Worm (Caenorhabditis elegans): ENCODE data around the gene R02D5.4.

The R02D5.4 gene

DNA sequence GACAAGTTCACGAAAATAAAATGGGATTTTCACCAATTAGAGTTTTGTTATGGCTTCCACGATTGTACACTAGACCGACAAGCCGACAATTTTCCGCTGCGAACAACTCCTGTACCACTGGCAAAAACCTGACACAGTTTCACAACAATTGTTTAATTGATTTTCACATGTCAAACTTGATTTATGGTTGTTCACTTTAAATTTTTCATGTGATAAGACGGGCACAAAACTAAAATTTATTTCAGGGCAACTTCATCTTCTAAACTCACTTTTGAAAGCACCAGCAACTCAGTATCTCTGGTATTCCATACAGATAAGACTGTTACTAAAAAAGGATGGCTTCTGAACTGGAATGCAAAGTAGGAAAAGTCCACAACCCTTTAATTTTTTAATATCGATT lies 3.1 kb downstream of the R02D5.4 start, which contains the start of gene R02D5.7:
Gene R02D5.7 (minus strand): TSS at position 101 of the 400 bp plus-strand sequence.
- TF ChIP-seq set-16 (GFP tag; IDR thresholded peaks at IDR 0.05) (no peak), mdl-1 (tag; optimal IDR thresholded peaks at IDR 0.05) (no peak), lir-3 (tag; optimal IDR thresholded peaks at IDR 0.05) (no peak), daf-19 (GFP tag; conservative IDR thresholded peaks at IDR 0.05) (no peak), pqm-1 (tag; optimal IDR thresholded peaks at IDR 0.05) (peak; percentile 11)

DNA sequence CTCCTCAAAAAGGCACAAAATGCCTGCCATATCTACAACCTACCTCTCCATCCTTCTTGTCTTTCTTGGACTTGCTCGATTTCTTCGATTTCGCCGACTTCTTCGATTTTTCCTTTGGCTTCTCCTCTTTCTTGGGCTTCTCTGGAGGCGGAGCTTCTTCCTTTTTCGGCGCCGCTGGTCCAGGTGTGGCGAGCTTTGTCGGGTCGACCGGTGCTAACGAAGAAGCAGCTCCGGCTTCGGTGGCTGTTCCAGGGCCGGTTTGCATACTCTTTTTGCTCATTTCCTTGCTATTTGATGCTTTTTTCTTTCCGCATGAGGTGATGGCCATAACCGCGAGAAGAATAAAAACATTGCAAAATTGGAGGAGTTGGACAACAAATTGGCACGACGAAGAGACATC lies 3.9 kb downstream of the R02D5.4 start:
- peak; percentile 83 for TF ChIP-seq set-16 (GFP tag; IDR thresholded peaks at IDR 0.05)
- no peak for TF ChIP-seq lin-15B (tag; optimal IDR thresholded peaks at IDR 0.05)

DNA sequence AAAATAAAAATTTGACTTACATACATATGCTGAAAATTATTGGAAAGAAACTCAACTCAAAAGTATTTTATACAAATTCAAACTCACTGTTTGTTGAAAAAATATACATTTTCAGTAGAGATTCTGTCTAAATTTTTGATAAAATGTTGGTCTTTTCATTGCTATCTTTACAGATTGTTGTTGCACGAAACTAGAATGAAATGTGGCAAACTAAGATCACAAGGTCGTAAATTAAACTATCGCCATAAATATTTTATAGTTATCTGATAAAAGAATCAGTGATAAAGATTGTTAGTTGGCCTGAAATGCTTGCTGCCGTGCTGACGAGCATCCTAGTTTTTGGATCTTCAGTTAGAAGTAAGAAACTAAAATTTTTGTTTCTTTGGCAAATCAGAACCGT lies 5.5 kb downstream of the R02D5.4 start, which contains the start of gene clec-55:
Gene clec-55 (plus strand): TSS at position 301 of the 400 bp plus-strand sequence.
- TF ChIP-seq snpc-1.2 (GFP tag; IDR thresholded peaks at IDR 0.05), result no peak
- no peak for TF ChIP-seq nhr-25 (tag; optimal IDR thresholded peaks at IDR 0.05; ENCODE audit: borderline replicate concordance, insufficient read depth)
- no peak for TF ChIP-seq nhr-48 (tag; optimal IDR thresholded peaks at IDR 0.05)
- TF ChIP-seq T20F7.1 (GFP tag; optimal IDR thresholded peaks at IDR 0.05), result no peak
- TF ChIP-seq daf-19 (GFP tag; conservative IDR thresholded peaks at IDR 0.05), result no peak
- TF ChIP-seq dmd-8 (GFP tag; IDR thresholded peaks at IDR 0.05), result no peak

DNA sequence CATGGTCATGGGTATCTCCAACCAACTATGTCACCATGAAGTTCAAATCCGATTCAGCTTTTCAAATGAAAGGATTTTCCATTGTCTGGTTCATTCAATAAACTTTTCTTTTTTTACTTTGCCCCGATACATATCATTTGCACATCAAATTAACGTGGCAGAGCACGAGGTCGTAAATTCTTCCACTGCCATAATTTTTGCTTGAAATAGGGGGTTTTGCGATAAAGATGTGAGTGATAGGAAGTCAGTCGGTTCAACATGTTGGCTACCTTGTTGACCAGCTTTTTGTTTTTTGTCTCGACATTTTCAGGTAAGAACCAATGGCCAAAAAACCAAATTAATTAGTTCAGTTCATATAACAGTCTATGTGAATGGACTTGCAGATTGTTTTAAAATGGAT lies 7.8 kb downstream of the R02D5.4 start, which contains the start of gene clec-54:
Gene clec-54 (plus strand): TSS at position 224 of the 400 bp plus-strand sequence.
- TF ChIP-seq zip-11 (GFP tag; IDR thresholded peaks at IDR 0.05) (no peak), ztf-11 (tag; optimal IDR thresholded peaks at IDR 0.05) (no peak), skn-1 (tag; optimal IDR thresholded peaks at IDR 0.05) (no peak), attf-4 (tag; optimal IDR thresholded peaks at IDR 0.05) (no peak), ZK337.2 (GFP tag; IDR thresholded peaks at IDR 0.05) (no peak), pqm-1 (tag; optimal IDR thresholded peaks at IDR 0.05) (no peak), lin-39 (tag; optimal IDR thresholded peaks at IDR 0.05) (no peak), ceh-20 (GFP tag; IDR thresholded peaks at IDR 0.05) (no peak), ama-1 (optimal IDR thresholded peaks at IDR 0.05) (no peak), ces-1 (GFP tag; optimal IDR thresholded peaks at IDR 0.05) (no peak), spr-1 (tag; optimal IDR thresholded peaks at IDR 0.05) (no peak), php-3 (GFP tag; IDR thresholded peaks at IDR 0.05) (no peak), dve-1 (tag; optimal IDR thresholded peaks at IDR 0.05; ENCODE audit: insufficient read depth) (peak; percentile 12), T26A8.4 (GFP tag; IDR thresholded peaks at IDR 0.05) (no peak), lin-29 (GFP tag; IDR thresholded peaks at IDR 0.05) (no peak), madf-9 (GFP tag; conservative IDR thresholded peaks at IDR 0.05) (no peak), tag-97 (GFP tag; IDR thresholded peaks at IDR 0.05) (no peak), daf-19 (GFP tag; conservative IDR thresholded peaks at IDR 0.05) (no peak), dmd-6 (GFP tag; IDR thresholded peaks at IDR 0.05) (peak; percentile 49; the same call in 1 of the 2 replicates), daf-16 (GFP tag; optimal IDR thresholded peaks at IDR 0.05) (no peak), daf-16 (tag; optimal IDR thresholded peaks at IDR 0.05) (peak; percentile 37), pha-4 (GFP tag; IDR thresholded peaks at IDR 0.05) (no peak), pha-4 (tag; optimal IDR thresholded peaks at IDR 0.05) (no peak), aha-1 (tag) (no peak), mdt-29 (GFP tag; IDR thresholded peaks at IDR 0.05) (no peak), sdz-12 (GFP tag; optimal IDR thresholded peaks at IDR 0.05) (no peak), hlh-11 (tag; optimal IDR thresholded peaks at IDR 0.05) (peak; percentile 17), dmd-9 (GFP tag; IDR thresholded peaks at IDR 0.05) (no peak), lir-3 (tag; optimal IDR thresholded peaks at IDR 0.05) (no peak), Y5F2A.4 (GFP tag; optimal IDR thresholded peaks at IDR 0.05) (no peak), ceh-62 (tag; optimal IDR thresholded peaks at IDR 0.05) (no peak), fos-1 (tag; optimal IDR thresholded peaks at IDR 0.05) (no peak), tra-1 (GFP tag; IDR thresholded peaks at IDR 0.05) (0 out of 2 replicates have a peak, but pooled peaks have one; percentile 27), Y75B8A.6 (GFP tag; IDR thresholded peaks at IDR 0.05) (no peak), saeg-2 (GFP tag; IDR thresholded peaks at IDR 0.05) (no peak), hmg-1.1 (GFP tag; IDR thresholded peaks at IDR 0.05) (no peak), unc-62 (GFP tag; optimal IDR thresholded peaks at IDR 0.05 in 1 of 2) (peak in 1 of 2 experiments; percentile 43), unc-62 (tag; optimal IDR thresholded peaks at IDR 0.05) (no peak), lsy-2 (tag; optimal IDR thresholded peaks at IDR 0.05) (no peak)

Data from whole organism, L4 larva.